Worm (Caenorhabditis elegans): ENCODE results near the gene gcy-19.
"Not testable (repeated sequence)": the region's sequence is repeated elsewhere in the genome, so short reads cannot be mapped to it uniquely, and the experiment has no call there.

Gene gcy-19

DNA sequence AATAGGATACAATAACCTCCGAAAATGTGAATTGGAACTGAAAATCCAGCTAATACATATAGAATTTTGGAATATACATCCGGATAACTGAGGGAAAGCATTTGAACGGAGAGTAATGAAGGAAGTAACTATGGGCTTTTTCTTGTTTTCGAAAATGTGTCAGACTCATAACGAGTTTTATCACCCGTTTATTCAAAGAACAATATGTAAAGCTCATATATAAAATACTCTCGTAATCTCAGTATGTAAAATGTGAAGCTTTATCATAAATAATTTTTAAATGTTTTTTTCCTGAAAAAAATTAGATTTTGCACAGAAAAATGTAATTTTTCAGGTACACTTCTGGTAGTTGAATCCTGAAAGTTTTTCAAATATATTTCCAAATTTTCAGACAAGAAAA lies 28.7 kb downstream of the gcy-19 start, which contains the start of gene srh-297:
Gene srh-297, minus strand, starts transcription at position 101 of the 400 bp plus-strand sequence.
- TF ChIP-seq T22C8.4 (GFP tag; IDR thresholded peaks at IDR 0.05) (no peak), med-1 (GFP tag; optimal IDR thresholded peaks at IDR 0.05; ENCODE audit: insufficient read depth) (no peak), ztf-23 (GFP tag; IDR thresholded peaks at IDR 0.05) (no peak), flt-1 (GFP tag; IDR thresholded peaks at IDR 0.05) (no peak), ztf-29 (GFP tag; IDR thresholded peaks at IDR 0.05) (no peak), cog-1 (tag; optimal IDR thresholded peaks at IDR 0.05) (no peak), ref-1 (GFP tag; conservative IDR thresholded peaks at IDR 0.05) (no peak), tab-1 (GFP tag; IDR thresholded peaks at IDR 0.05) (no peak), klf-2 (GFP tag; conservative IDR thresholded peaks at IDR 0.05) (no peak)

- TF ChIP-seq ztf-29 (GFP tag; IDR thresholded peaks at IDR 0.05) (no peak), tab-1 (GFP tag; IDR thresholded peaks at IDR 0.05) (no peak), ref-1 (GFP tag; conservative IDR thresholded peaks at IDR 0.05) (no peak), flt-1 (GFP tag; IDR thresholded peaks at IDR 0.05) (no peak), T22C8.4 (GFP tag; IDR thresholded peaks at IDR 0.05) (no peak), cog-1 (tag; optimal IDR thresholded peaks at IDR 0.05) (no peak), ztf-23 (GFP tag; IDR thresholded peaks at IDR 0.05) (no peak), klf-2 (GFP tag; conservative IDR thresholded peaks at IDR 0.05) (no peak), med-1 (GFP tag; optimal IDR thresholded peaks at IDR 0.05; ENCODE audit: insufficient read depth) (no peak)
Observed at ce11 chrII:3225780-3226179, 33.4 kb downstream of the gcy-19 start, which contains the start of gene ZC239.17. Gene ZC239.17, minus strand, starts transcription at chrII:3225880.

- TF ChIP-seq tab-1 (GFP tag; IDR thresholded peaks at IDR 0.05) (no peak), med-1 (GFP tag; optimal IDR thresholded peaks at IDR 0.05; ENCODE audit: insufficient read depth) (no peak), cog-1 (tag; optimal IDR thresholded peaks at IDR 0.05) (no peak), klf-2 (GFP tag; conservative IDR thresholded peaks at IDR 0.05) (no peak), T22C8.4 (GFP tag; IDR thresholded peaks at IDR 0.05) (no peak), ztf-23 (GFP tag; IDR thresholded peaks at IDR 0.05) (no peak), ref-1 (GFP tag; conservative IDR thresholded peaks at IDR 0.05) (no peak), ztf-29 (GFP tag; IDR thresholded peaks at IDR 0.05) (no peak), flt-1 (GFP tag; IDR thresholded peaks at IDR 0.05) (no peak)
Observed at ce11 chrII:3225200-3225599, 34.0 kb downstream of the gcy-19 start, which contains the start of gene ZC239.16. Gene ZC239.16, minus strand, starts transcription at chrII:3225319.

- TF ChIP-seq ztf-23 (GFP tag; IDR thresholded peaks at IDR 0.05) (no peak), flt-1 (GFP tag; IDR thresholded peaks at IDR 0.05) (no peak), ztf-29 (GFP tag; IDR thresholded peaks at IDR 0.05) (no peak), tab-1 (GFP tag; IDR thresholded peaks at IDR 0.05) (no peak), ref-1 (GFP tag; conservative IDR thresholded peaks at IDR 0.05) (no peak), cog-1 (tag; optimal IDR thresholded peaks at IDR 0.05) (no peak), klf-2 (GFP tag; conservative IDR thresholded peaks at IDR 0.05) (no peak), med-1 (GFP tag; optimal IDR thresholded peaks at IDR 0.05; ENCODE audit: insufficient read depth) (no peak)
Observed at ce11 chrII:3224631-3225030, 34.5 kb downstream of the gcy-19 start, which contains the start of gene ZC239.15. Gene ZC239.15, minus strand, starts transcription at chrII:3224731.

DNA sequence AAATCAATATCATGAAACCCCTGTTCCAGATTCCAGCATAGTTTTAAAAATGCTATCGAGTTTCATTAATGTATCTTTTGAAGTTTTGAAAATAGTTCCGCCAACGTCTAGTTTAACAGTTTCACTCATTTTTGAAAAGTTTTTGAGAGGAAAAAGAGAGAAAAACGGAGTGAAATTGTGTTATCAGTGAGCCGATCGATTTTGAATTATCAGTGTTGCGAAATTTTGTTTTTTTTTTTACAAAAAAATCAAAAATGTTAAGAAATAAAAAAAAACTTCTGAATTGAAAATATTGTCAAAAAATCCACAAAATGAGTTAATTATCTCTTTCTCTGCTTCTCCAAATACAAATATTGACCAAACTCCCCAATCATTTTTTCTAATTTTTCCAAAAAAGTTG lies 36.5 kb downstream of the gcy-19 start, which contains the start of gene ZC239.13:
Gene ZC239.13, minus strand, starts transcription at position 154 of the 400 bp plus-strand sequence.
- no peak for TF ChIP-seq tab-1 (GFP tag; IDR thresholded peaks at IDR 0.05)
- no peak for TF ChIP-seq flt-1 (GFP tag; IDR thresholded peaks at IDR 0.05)
- TF ChIP-seq ref-1 (GFP tag; conservative IDR thresholded peaks at IDR 0.05) = no peak
- TF ChIP-seq klf-2 (GFP tag; conservative IDR thresholded peaks at IDR 0.05) = no peak
- TF ChIP-seq T22C8.4 (GFP tag; IDR thresholded peaks at IDR 0.05) = no peak
- TF ChIP-seq cog-1 (tag; optimal IDR thresholded peaks at IDR 0.05) = no peak
- no peak for TF ChIP-seq med-1 (GFP tag; optimal IDR thresholded peaks at IDR 0.05; ENCODE audit: insufficient read depth)
- TF ChIP-seq ztf-23 (GFP tag; IDR thresholded peaks at IDR 0.05) = no peak
- TF ChIP-seq ztf-29 (GFP tag; IDR thresholded peaks at IDR 0.05) = no peak

- TF ChIP-seq ztf-29 (GFP tag; IDR thresholded peaks at IDR 0.05) = no peak
- no peak for TF ChIP-seq T22C8.4 (GFP tag; IDR thresholded peaks at IDR 0.05)
- no peak for TF ChIP-seq tab-1 (GFP tag; IDR thresholded peaks at IDR 0.05)
- TF ChIP-seq flt-1 (GFP tag; IDR thresholded peaks at IDR 0.05) = no peak
Observed at ce11 chrII:3221730-3222129, 37.4 kb downstream of the gcy-19 start, which contains the start of gene ZC239.14. Gene ZC239.14, minus strand, starts transcription at chrII:3222034.

DNA sequence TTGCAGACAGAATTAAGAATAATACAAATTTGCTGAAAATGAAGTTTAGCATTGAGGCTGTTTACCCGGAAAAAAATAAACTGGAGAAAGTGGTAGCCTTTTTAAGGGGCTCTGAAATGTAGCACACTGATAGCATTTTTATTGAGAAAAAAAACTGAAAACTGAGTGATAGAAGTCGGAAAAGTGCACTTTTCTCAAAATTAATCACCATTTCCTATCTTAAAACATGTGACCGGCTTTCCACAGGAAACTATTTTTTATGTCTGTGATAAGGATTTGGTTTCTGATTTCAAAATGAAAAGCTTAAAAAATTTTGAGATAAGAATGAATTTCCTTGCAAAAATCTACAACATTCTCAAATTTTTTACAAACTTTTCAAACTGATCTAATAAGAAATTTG lies 38.4 kb downstream of the gcy-19 start, which contains the start of gene ZC239.22:
Gene ZC239.22, minus strand, starts transcription at position 101 of the 400 bp plus-strand sequence.
- TF ChIP-seq ref-1 (GFP tag; conservative IDR thresholded peaks at IDR 0.05) = no peak
- TF ChIP-seq klf-2 (GFP tag; conservative IDR thresholded peaks at IDR 0.05) = no peak
- no peak for TF ChIP-seq tab-1 (GFP tag; IDR thresholded peaks at IDR 0.05)
- no peak for TF ChIP-seq ztf-29 (GFP tag; IDR thresholded peaks at IDR 0.05)

ce11 chrII:3215762-3216161 lies 43.4 kb downstream of the gcy-19 start, which contains the start of gene ZC239.3:
Gene ZC239.3, plus strand, starts transcription at chrII:3216062.
- not testable (repeated sequence) for TF ChIP-seq flt-1 (GFP tag; IDR thresholded peaks at IDR 0.05); ztf-29 (GFP tag; IDR thresholded peaks at IDR 0.05); klf-2 (GFP tag; conservative IDR thresholded peaks at IDR 0.05)

- no peak for TF ChIP-seq med-1 (GFP tag; optimal IDR thresholded peaks at IDR 0.05; ENCODE audit: insufficient read depth)
- TF ChIP-seq tab-1 (GFP tag; IDR thresholded peaks at IDR 0.05) = no peak
- TF ChIP-seq T22C8.4 (GFP tag; IDR thresholded peaks at IDR 0.05) = no peak
- TF ChIP-seq flt-1 (GFP tag; IDR thresholded peaks at IDR 0.05) = no peak
- no peak for TF ChIP-seq klf-2 (GFP tag; conservative IDR thresholded peaks at IDR 0.05)
- TF ChIP-seq ztf-23 (GFP tag; IDR thresholded peaks at IDR 0.05) = no peak
- no peak for TF ChIP-seq ref-1 (GFP tag; conservative IDR thresholded peaks at IDR 0.05)
- TF ChIP-seq ztf-29 (GFP tag; IDR thresholded peaks at IDR 0.05) = no peak
- no peak for TF ChIP-seq cog-1 (tag; optimal IDR thresholded peaks at IDR 0.05)
Observed at ce11 chrII:3213898-3214297, 45.3 kb downstream of the gcy-19 start, which contains the start of gene ZC239.4. Gene ZC239.4, plus strand, starts transcription at chrII:3214198.

- no peak for TF ChIP-seq ref-1 (GFP tag; conservative IDR thresholded peaks at IDR 0.05)
- no peak for TF ChIP-seq cog-1 (tag; optimal IDR thresholded peaks at IDR 0.05)
- no peak for TF ChIP-seq T22C8.4 (GFP tag; IDR thresholded peaks at IDR 0.05)
- TF ChIP-seq ztf-23 (GFP tag; IDR thresholded peaks at IDR 0.05) = no peak
- TF ChIP-seq flt-1 (GFP tag; IDR thresholded peaks at IDR 0.05) = no peak
- no peak for TF ChIP-seq med-1 (GFP tag; optimal IDR thresholded peaks at IDR 0.05; ENCODE audit: insufficient read depth)
- no peak for TF ChIP-seq ztf-29 (GFP tag; IDR thresholded peaks at IDR 0.05)
- TF ChIP-seq tab-1 (GFP tag; IDR thresholded peaks at IDR 0.05) = no peak
- no peak for TF ChIP-seq klf-2 (GFP tag; conservative IDR thresholded peaks at IDR 0.05)
Observed at ce11 chrII:3210365-3210764, 48.8 kb downstream of the gcy-19 start, which contains the start of gene ZC239.5. Gene ZC239.5, plus strand, starts transcription at chrII:3210665.

All from whole organism, midembryonic.